Fruit fly (Drosophila melanogaster): ENCODE measurements around the gene Cox10.
A peak's percentile ranks its signal among the peaks of the same experiment; 100 is the strongest.

Cox10 gene

DNA sequence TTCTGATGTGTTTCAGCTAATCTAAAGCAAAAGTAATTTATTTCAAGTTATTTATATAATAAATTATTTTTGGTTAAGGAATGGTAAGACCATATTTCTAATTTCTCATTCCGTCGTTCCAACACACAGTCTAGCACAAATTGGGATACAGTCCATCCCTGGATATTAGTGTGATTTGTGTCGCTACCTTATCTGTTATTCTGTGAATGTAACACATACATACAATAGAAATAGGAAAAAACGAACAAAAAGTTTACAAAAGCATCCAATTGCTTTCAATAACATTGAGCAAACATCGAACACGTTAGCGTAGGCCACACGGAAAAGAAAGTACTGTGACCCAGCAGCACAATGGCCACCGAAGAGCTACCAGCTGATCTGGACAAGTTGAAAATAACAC, 35.3 kb downstream of the Cox10 start, which contains the start of gene CG5056 (continued):
- TF ChIP-seq CG11560 (tag; IDR thresholded peaks at IDR 0.05) (no peak), HHEX (GFP tag; optimal IDR thresholded peaks at IDR 0.05) (no peak), Xrp1 (GFP tag; IDR thresholded peaks at IDR 0.05) (peak; percentile 17; the same call in 1 of the 2 replicates), ham (GFP tag; IDR thresholded peaks at IDR 0.05) (no peak), HLH54F (GFP tag; optimal IDR thresholded peaks at IDR 0.05) (no peak), CG13287 (GFP tag; IDR thresholded peaks at IDR 0.05; ENCODE audit: partially characterized antibody) (0 out of 2 replicates have a peak, but pooled peaks have one; percentile 39), gro (GFP tag; optimal IDR thresholded peaks at IDR 0.05) (peak; percentile 1), Dp (GFP tag; optimal IDR thresholded peaks at IDR 0.05) (peak; percentile 36), lbe (GFP tag; optimal IDR thresholded peaks at IDR 0.05) (peak; percentile 21), CG13424 (tag; optimal IDR thresholded peaks at IDR 0.05) (peak; percentile 30), Stat92E (GFP tag; optimal IDR thresholded peaks at IDR 0.05) (peak in 1 of 3 experiments; percentile 77), CG15514 (GFP tag; optimal IDR thresholded peaks at IDR 0.05) (peak; percentile 31), CG15696 (tag; optimal IDR thresholded peaks at IDR 0.05) (peak; percentile 18), Bdp1 (GFP tag; optimal IDR thresholded peaks at IDR 0.05) (no peak), CG17361 (GFP tag; IDR thresholded peaks at IDR 0.05) (peak; percentile 54; the same call in 2 of the 3 replicates), CG6813 (GFP tag; optimal IDR thresholded peaks at IDR 0.05) (no peak), Lhr (GFP tag; optimal IDR thresholded peaks at IDR 0.05) (peak; percentile 54), PHDP (tag; optimal IDR thresholded peaks at IDR 0.05) (peak; percentile 18), CG12659 (GFP tag; optimal IDR thresholded peaks at IDR 0.05) (peak; percentile 75), vvl (GFP tag; IDR thresholded peaks at IDR 0.05) (0 out of 2 replicates have a peak, but pooled peaks have one; percentile 28), grau (tag; optimal IDR thresholded peaks at IDR 0.05) (peak; percentile 34), CG18599 (GFP tag; optimal IDR thresholded peaks at IDR 0.05) (no peak), CG1603 (tag; optimal IDR thresholded peaks at IDR 0.05) (peak; percentile 100), slbo (GFP tag; IDR thresholded peaks at IDR 0.05) (peak; percentile 43; the same call in 1 of the 2 replicates), CG10267 (tag; optimal IDR thresholded peaks at IDR 0.05) (peak; percentile 57), CG3838 (GFP tag; optimal IDR thresholded peaks at IDR 0.05) (no peak), CG2116 (GFP tag; optimal IDR thresholded peaks at IDR 0.05) (peak; percentile 56), cg (GFP tag; optimal IDR thresholded peaks at IDR 0.05) (peak; percentile 64), Xbp1 (GFP tag; optimal IDR thresholded peaks at IDR 0.05) (peak; percentile 28), CG7987 (GFP tag; optimal IDR thresholded peaks at IDR 0.05) (peak; percentile 5), gfzf (GFP tag; optimal IDR thresholded peaks at IDR 0.05) (peak; percentile 61), ewg (GFP tag; optimal IDR thresholded peaks at IDR 0.05) (peak; percentile 41), Max (GFP tag; optimal IDR thresholded peaks at IDR 0.05) (peak; percentile 17), Dref (GFP tag; IDR thresholded peaks at IDR 0.05) (peak; percentile 39), CG8924 (tag; optimal IDR thresholded peaks at IDR 0.05) (peak; percentile 59), fru (optimal IDR thresholded peaks at IDR 0.05) (no peak), gce (GFP tag; IDR thresholded peaks at IDR 0.05) (no peak), dmrt11E (tag; optimal IDR thresholded peaks at IDR 0.05) (peak; percentile 13), CG2712 (tag; optimal IDR thresholded peaks at IDR 0.05) (peak; percentile 63), cad (GFP tag; optimal IDR thresholded peaks at IDR 0.05) (no peak), CG16863 (GFP tag; optimal IDR thresholded peaks at IDR 0.05) (no peak), slou (GFP tag; optimal IDR thresholded peaks at IDR 0.05) (peak; percentile 27), nerfin-1 (tag; optimal IDR thresholded peaks at IDR 0.05) (peak; percentile 12), CG7928 (GFP tag; optimal IDR thresholded peaks at IDR 0.05) (peak; percentile 95), phol (tag; optimal IDR thresholded peaks at IDR 0.05) (peak; percentile 40), CG10654 (GFP tag; optimal IDR thresholded peaks at IDR 0.05) (no peak), gsb (GFP tag; IDR thresholded peaks at IDR 0.05) (no peak), CG32767 (GFP tag; IDR thresholded peaks at IDR 0.05) (peak; percentile 75), CG9797 (GFP tag; optimal IDR thresholded peaks at IDR 0.05) (peak; percentile 63), fd102C (GFP tag; optimal IDR thresholded peaks at IDR 0.05) (no peak)

Measured in whole organism, embryonic.